Worm (Caenorhabditis elegans) whole organism, L4/young adult: ENCODE data around the gene Y116A8C.469.

Source experiments
- W03F9.2 ChIP-seq: fragments of 150-350 bp; optimal IDR thresholded peaks from 2 replicates; lab custom pipeline; 2014; ENCODE audit warnings: missing biosample characterization, missing genetic modification characterization
- dao-5 ChIP-seq: sonication (generic microtip); optimal IDR thresholded peaks from 2 replicates; lab custom pipeline; 2016; ENCODE audit warnings: missing genotype, missing genetic modification characterization, moderate library complexity, missing compliant biosample characterization
- him-1 ChIP-seq: sonication (generic microtip); optimal IDR thresholded peaks from 2 replicates; lab custom pipeline; 2016; ENCODE audit warnings: missing genotype, missing genetic modification reagents, missing genetic modification characterization, missing compliant biosample characterization

DNA sequence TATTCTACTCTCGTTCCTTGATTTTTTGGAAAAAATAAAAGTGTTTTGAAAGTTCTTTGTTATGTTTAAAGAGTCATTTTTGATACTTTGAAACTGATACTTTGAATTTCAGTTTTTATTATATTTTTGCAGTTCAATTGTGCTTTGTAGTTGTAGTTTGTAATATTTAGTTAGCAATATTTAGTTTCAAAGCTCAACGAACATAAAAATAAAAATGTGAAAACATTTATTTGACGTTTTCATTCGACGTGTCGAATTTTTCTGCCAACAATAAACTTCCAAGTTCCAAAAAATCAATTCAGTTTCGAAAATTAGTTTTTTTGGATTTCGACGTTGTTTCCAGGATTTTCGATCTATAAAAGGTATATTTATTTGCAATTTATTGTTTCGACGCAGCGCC lies 2.3 kb upstream of the Y116A8C.469 start, which contains the start of gene nep-23:
- TF ChIP-seq him-1 (tag; lab: Kevin White, UChicago), result no peak
- no peak for TF ChIP-seq W03F9.2
- no peak for TF ChIP-seq dao-5
